Worm (Caenorhabditis elegans): ENCODE measurements around the gene T26C12.3.

DNA sequence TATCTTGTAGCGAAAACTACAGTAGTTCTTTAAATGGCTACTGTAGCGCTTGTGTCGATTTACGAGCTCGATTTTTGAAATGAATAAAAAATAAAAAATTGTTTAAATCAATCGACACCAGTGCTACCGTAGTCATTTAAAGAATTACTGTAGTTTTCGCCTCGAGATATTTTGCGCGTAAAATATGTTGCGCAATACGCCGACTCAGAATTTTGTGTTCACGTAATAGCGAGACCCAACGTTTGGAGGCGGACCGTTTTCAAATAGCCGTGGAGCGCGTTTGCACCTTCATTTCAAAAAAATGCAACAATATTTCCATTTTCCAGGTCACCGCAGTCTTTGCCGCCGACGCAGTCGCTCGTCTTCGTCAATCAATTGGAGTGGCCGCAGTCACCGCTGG lies 13.0 kb downstream of the T26C12.3 start:
- TF ChIP-seq nhr-12 (tag; optimal IDR thresholded peaks at IDR 0.05) (no peak), ceh-82 (tag; optimal IDR thresholded peaks at IDR 0.05) (no peak), lin-39 (tag; optimal IDR thresholded peaks at IDR 0.05) (no peak), fkh-10 (GFP tag; optimal IDR thresholded peaks at IDR 0.05) (no peak), pha-4 (tag; optimal IDR thresholded peaks at IDR 0.05) (no peak), fkh-2 (tag; optimal IDR thresholded peaks at IDR 0.05) (no peak), nhr-77 (tag; optimal IDR thresholded peaks at IDR 0.05) (no peak), nhr-25 (tag; optimal IDR thresholded peaks at IDR 0.05) (no peak)

All from whole organism, L3 larva.